Worm (Caenorhabditis elegans): ENCODE results near the gene srx-73.

DNA sequence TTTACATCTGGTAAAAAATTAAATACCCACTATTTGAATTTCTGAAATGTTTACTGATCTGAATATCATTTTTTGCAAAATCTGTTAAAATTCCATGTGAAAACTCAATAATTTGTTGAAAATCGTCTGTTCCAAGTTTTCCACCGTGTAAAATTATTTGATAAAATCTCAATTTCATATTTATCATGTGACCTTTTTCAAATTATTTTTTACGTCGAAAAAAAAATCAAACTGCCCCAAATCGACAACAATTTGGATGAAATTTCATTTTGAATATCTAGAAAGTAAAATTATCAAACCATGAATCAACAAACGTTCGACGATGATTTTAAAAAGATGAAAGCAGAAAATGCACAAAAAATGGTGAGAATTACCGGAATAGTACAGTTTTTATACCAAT is 10.4 kb downstream of the srx-73 start, which contains the start of gene F41F3.9:
- no peak for TF ChIP-seq pag-3 (tag; optimal IDR thresholded peaks at IDR 0.05; ENCODE audit: borderline replicate concordance)
- no peak for TF ChIP-seq pha-4 (tag; optimal IDR thresholded peaks at IDR 0.05)
- no peak for TF ChIP-seq hlh-15 (tag; optimal IDR thresholded peaks at IDR 0.05)
- TF ChIP-seq unc-86 (tag; optimal IDR thresholded peaks at IDR 0.05) = no peak
- TF ChIP-seq ama-1 (optimal IDR thresholded peaks at IDR 0.05) = no peak
- no peak for TF ChIP-seq lim-6 (tag; optimal IDR thresholded peaks at IDR 0.05)
